Worm (Caenorhabditis elegans): ENCODE data around the gene mltn-1.

The mltn-1 gene

DNA sequence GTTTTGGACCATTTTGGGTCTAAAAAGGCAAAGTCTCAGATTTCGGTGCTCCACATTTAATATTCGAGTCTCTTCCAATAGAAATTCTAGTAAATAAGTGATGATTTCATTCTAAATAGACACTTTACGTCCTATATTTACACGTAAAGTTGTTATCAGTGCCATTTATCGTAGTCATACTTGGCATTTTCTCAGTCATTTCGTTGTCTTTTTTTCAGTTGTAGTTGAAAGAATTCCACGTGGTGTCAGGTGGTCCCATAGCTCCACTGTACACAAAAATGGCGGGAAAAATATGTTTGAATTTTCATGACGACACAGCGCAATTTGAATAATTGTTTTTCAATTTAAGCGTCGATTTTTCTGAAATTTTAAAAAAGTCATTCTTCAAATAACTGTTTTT lies 45.4 kb upstream of the mltn-1 start:
- TF ChIP-seq hlh-30 (tag; optimal IDR thresholded peaks at IDR 0.05; ENCODE audit: insufficient read depth), result peak; percentile 39
- no peak for TF ChIP-seq R02D3.7 (tag; optimal IDR thresholded peaks at IDR 0.05)
- TF ChIP-seq dve-1 (tag; optimal IDR thresholded peaks at IDR 0.05; ENCODE audit: insufficient read depth), result peak; percentile 27
- TF ChIP-seq mxl-2 (GFP tag; conservative IDR thresholded peaks at IDR 0.05), result no peak
- no peak for TF ChIP-seq daf-8 (GFP tag; IDR thresholded peaks at IDR 0.05)
- no peak for TF ChIP-seq dmd-8 (GFP tag; IDR thresholded peaks at IDR 0.05)
- TF ChIP-seq T20F7.1 (GFP tag; optimal IDR thresholded peaks at IDR 0.05), result peak; percentile 45
- TF ChIP-seq pqm-1 (tag; optimal IDR thresholded peaks at IDR 0.05), result peak; percentile 20
- peak; percentile 2 for TF ChIP-seq mep-1 (tag; optimal IDR thresholded peaks at IDR 0.05)
- TF ChIP-seq dmd-6 (GFP tag; IDR thresholded peaks at IDR 0.05), result peak; percentile 52
- TF ChIP-seq ceh-82 (tag; optimal IDR thresholded peaks at IDR 0.05), result no peak
- no peak for TF ChIP-seq rbr-2 (tag; optimal IDR thresholded peaks at IDR 0.05)
- no peak for TF ChIP-seq daf-19 (GFP tag; conservative IDR thresholded peaks at IDR 0.05)
- no peak for TF ChIP-seq nhr-25 (tag; optimal IDR thresholded peaks at IDR 0.05; ENCODE audit: borderline replicate concordance, insufficient read depth)
- peak in 1 of 2 experiments; percentile 18 for TF ChIP-seq lsy-2 (tag; optimal IDR thresholded peaks at IDR 0.05)
- TF ChIP-seq php-3 (GFP tag; IDR thresholded peaks at IDR 0.05), result no peak
- TF ChIP-seq nhr-28 (tag; optimal IDR thresholded peaks at IDR 0.05), result peak; percentile 84
- peak; percentile 43 for TF ChIP-seq hlh-11 (tag; optimal IDR thresholded peaks at IDR 0.05)
- no peak for TF ChIP-seq daf-16 (GFP tag; optimal IDR thresholded peaks at IDR 0.05)
- peak; percentile 77 for TF ChIP-seq daf-16 (tag; optimal IDR thresholded peaks at IDR 0.05)

DNA sequence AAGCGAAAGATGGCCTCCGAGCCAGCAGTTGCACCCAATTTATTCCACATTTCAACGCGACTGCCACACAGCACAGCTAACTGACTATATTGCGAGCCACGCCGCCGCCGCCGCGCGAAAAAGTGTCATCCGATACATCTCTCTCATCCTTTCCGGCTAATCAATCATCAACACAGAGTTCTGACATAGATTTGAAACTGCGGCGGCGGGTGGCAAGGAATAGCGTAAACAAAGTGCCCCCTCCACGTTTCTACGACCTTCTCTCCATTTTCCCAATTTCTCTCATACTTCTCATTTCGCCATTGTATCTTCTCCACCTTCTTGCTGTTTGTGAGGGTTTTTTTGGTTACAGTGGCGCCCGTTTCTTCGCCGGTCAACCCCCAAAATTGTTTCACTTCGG lies 44.3 kb upstream of the mltn-1 start:
- no peak for TF ChIP-seq lin-38 (GFP tag; IDR thresholded peaks at IDR 0.05)
- TF ChIP-seq fkh-10 (GFP tag; optimal IDR thresholded peaks at IDR 0.05), result no peak
- TF ChIP-seq daf-16 (GFP tag; optimal IDR thresholded peaks at IDR 0.05), result peak in 1 of 2 experiments; percentile 5
- peak; percentile 72 for TF ChIP-seq daf-16 (tag; optimal IDR thresholded peaks at IDR 0.05)
- peak; percentile 26 for TF ChIP-seq nhr-11 (tag; optimal IDR thresholded peaks at IDR 0.05)
- TF ChIP-seq mxl-3 (GFP tag; optimal IDR thresholded peaks at IDR 0.05), result peak; percentile 90
- peak; percentile 23 for TF ChIP-seq mep-1 (tag; optimal IDR thresholded peaks at IDR 0.05)
- TF ChIP-seq mes-2 (tag; optimal IDR thresholded peaks at IDR 0.05; ENCODE audit: poor library complexity, severe bottlenecking), result peak; percentile 31
- TF ChIP-seq nhr-102 (tag; optimal IDR thresholded peaks at IDR 0.05), result no peak
- TF ChIP-seq F26F4.8 (GFP tag; conservative IDR thresholded peaks at IDR 0.05), result 0 out of 2 replicates have a peak, but pooled peaks have one; percentile 2
- no peak for TF ChIP-seq F10B5.3 (tag; optimal IDR thresholded peaks at IDR 0.05)
- TF ChIP-seq egl-43 (GFP tag; IDR thresholded peaks at IDR 0.05), result 0 out of 2 replicates have a peak, but pooled peaks have one; percentile 32
- peak; percentile 58 for TF ChIP-seq nhr-25 (tag; optimal IDR thresholded peaks at IDR 0.05; ENCODE audit: borderline replicate concordance, insufficient read depth)
- peak in 1 of 2 experiments; percentile 25 for TF ChIP-seq lsy-2 (tag; optimal IDR thresholded peaks at IDR 0.05)
- TF ChIP-seq F37D6.2 (tag; optimal IDR thresholded peaks at IDR 0.05), result no peak
- no peak for TF ChIP-seq nhr-76 (tag; optimal IDR thresholded peaks at IDR 0.05)
- TF ChIP-seq lin-13 (GFP tag; optimal IDR thresholded peaks at IDR 0.05), result no peak
- TF ChIP-seq ctbp-1 (GFP tag; IDR thresholded peaks at IDR 0.05), result 0 out of 2 replicates have a peak, but pooled peaks have one; percentile 35
- no peak for TF ChIP-seq dmd-6 (GFP tag; IDR thresholded peaks at IDR 0.05)
- peak; percentile 3 for TF ChIP-seq hlh-30 (tag; optimal IDR thresholded peaks at IDR 0.05; ENCODE audit: insufficient read depth)
- TF ChIP-seq nhr-77 (tag; optimal IDR thresholded peaks at IDR 0.05), result peak; percentile 6
- TF ChIP-seq aha-1 (tag), result peak; percentile 76
- peak in 1 of 2 experiments; percentile 65 for TF ChIP-seq mdl-1 (tag; optimal IDR thresholded peaks at IDR 0.05)
- TF ChIP-seq nhr-28 (tag; optimal IDR thresholded peaks at IDR 0.05), result peak; percentile 42
- 0 out of 2 replicates have a peak, but pooled peaks have one; percentile 13 for TF ChIP-seq pha-4 (GFP tag; IDR thresholded peaks at IDR 0.05)
- TF ChIP-seq pha-4 (tag; optimal IDR thresholded peaks at IDR 0.05), result no peak
- no peak for TF ChIP-seq dve-1 (tag; optimal IDR thresholded peaks at IDR 0.05; ENCODE audit: insufficient read depth)
- peak; percentile 59 for TF ChIP-seq hlh-11 (tag; optimal IDR thresholded peaks at IDR 0.05)
